Worm (Caenorhabditis elegans): ENCODE results near the gene F43C11.16.

DNA sequence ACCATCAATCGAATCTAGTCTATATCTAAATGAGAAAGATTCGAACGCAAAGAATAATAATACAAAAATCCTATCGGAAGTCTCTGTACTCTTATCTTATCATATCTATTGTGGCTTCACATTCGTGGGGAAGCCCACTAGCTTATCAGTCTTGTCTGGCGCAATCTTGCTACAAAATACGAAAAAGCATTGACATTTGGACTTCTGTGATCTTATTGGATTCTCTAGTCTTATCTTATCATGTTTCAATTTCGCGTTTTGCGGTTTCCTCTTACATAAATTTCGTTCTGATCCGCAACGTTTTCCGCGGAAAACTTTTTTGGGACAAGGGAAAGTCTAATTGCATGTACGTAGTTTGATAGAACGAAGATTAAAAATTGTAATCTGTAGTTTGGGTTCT, 39.9 kb upstream of the F43C11.16 start:
- no peak for TF ChIP-seq dao-5 (tag; optimal IDR thresholded peaks at IDR 0.05)
- TF ChIP-seq W03F9.2 (tag; optimal IDR thresholded peaks at IDR 0.05): no peak
- no peak for TF ChIP-seq him-1 (tag; optimal IDR thresholded peaks at IDR 0.05)
